Worm (Caenorhabditis elegans) whole organism, L3 larva: ENCODE results near the gene ins-5.

Source experiments
- daf-12 ChIP-seq: fragments of 150-350 bp; optimal IDR thresholded peaks from 2 replicates; lab custom pipeline; 2014; ENCODE audit warnings: missing biosample characterization, missing genetic modification reagents, missing genetic modification characterization
- elt-2 ChIP-seq: sonication (generic microtip); optimal IDR thresholded peaks from 2 replicates; lab custom pipeline; 2016; ENCODE audit warnings: missing genetic modification reagents, mild to moderate bottlenecking, missing genetic modification characterization, missing compliant biosample characterization
- fkh-10 ChIP-seq: sonication (generic microtip); optimal IDR thresholded peaks from 2 replicates; lab custom pipeline; 2017; ENCODE audit warnings: missing biosample characterization, missing genetic modification reagents, missing genetic modification characterization
- fos-1 ChIP-seq: fragments of 150-350 bp; optimal IDR thresholded peaks from 2 replicates; lab custom pipeline; 2014; ENCODE audit warnings: missing biosample characterization, missing genetic modification characterization
- jun-1 ChIP-seq: fragments of 150-350 bp; optimal IDR thresholded peaks from 2 replicates; lab custom pipeline; 2014; ENCODE audit warnings: missing biosample characterization, missing genetic modification reagents, missing genetic modification characterization
- nfya-1 ChIP-seq: sonication (generic microtip); optimal IDR thresholded peaks from 2 replicates; lab custom pipeline; 2017; ENCODE audit warnings: missing genetic modification characterization, mild to moderate bottlenecking, missing compliant biosample characterization, antibody characterized with exemption, moderate library complexity; ENCODE audit not compliant: insufficient read depth
- nhr-11 ChIP-seq: fragments of 150-350 bp; optimal IDR thresholded peaks from 2 replicates; lab custom pipeline; 2014; ENCODE audit warnings: missing biosample characterization, missing genetic modification characterization
- nhr-237 ChIP-seq: fragments of 150-350 bp; optimal IDR thresholded peaks from 2 replicates; lab custom pipeline; 2014; ENCODE audit warnings: missing biosample characterization, missing genetic modification characterization
- nhr-25 ChIP-seq: sonication (generic microtip); optimal IDR thresholded peaks from 2 replicates; lab custom pipeline; 2017; ENCODE audit warnings: missing biosample characterization, missing genetic modification characterization
- nhr-28 ChIP-seq: fragments of 150-350 bp; optimal IDR thresholded peaks from 2 replicates; lab custom pipeline; 2014; ENCODE audit warnings: missing biosample characterization, missing genetic modification characterization
- skn-1 ChIP-seq: fragments of 150-350 bp; optimal IDR thresholded peaks from 2 replicates; lab custom pipeline; 2014; ENCODE audit warnings: missing biosample characterization, missing genetic modification characterization
- zag-1 ChIP-seq: fragments of 150-350 bp; optimal IDR thresholded peaks from 2 replicates; lab custom pipeline; 2014; ENCODE audit warnings: missing biosample characterization, missing genetic modification characterization

DNA sequence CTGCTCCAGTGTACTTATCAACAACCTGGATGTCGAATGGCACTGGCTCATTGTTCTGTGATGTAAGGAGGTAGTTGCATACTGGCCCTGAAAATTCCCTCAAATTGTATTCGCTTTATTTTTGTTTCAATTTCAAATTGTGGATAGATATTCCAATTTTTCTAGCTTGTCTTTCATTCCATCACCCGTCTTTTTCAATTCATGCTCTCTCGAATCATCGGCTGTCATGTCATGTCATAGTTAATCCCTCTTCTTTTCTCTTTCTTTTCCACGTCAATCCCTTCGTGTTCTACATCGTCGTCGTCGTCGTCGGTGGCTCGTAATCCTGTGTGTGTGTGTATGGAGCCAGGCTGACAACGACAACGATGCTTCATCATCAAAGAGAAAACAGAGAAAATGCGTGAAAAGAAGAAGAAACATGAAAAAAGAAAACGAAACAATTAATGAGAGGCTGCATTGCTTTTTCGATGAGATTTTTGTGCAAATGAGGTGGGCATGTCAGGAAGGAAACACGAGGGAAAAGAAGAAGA, 41.7 kb upstream of the ins-5 start:
- TF ChIP-seq skn-1 (tag; lab: Kevin White, UChicago) (no peak), fkh-10 (GFP tag; lab: Kevin White, UChicago) (no peak), jun-1 (no peak), nhr-28 (tag; lab: Kevin White, UChicago) (no peak), nhr-25 (tag; lab: Kevin White, UChicago) (no peak), daf-12 (tag; lab: Kevin White, UChicago) (no peak), elt-2 (tag; lab: Kevin White, UChicago) (no peak), zag-1 (tag; lab: Kevin White, UChicago) (no peak), nhr-11 (no peak), fos-1 (no peak), nhr-237 (tag; lab: Kevin White, UChicago) (no peak), nfya-1 (tag; lab: Kevin White, UChicago) (peak; percentile 14)
